Worm (Caenorhabditis elegans) whole organism, L4 larva: Measurements from ENCODE around the gene C06E4.8.

Experiments used
- F37D6.2 ChIP-seq: sonication (generic microtip); optimal IDR thresholded peaks from 2 replicates; lab custom pipeline; 2016; ENCODE audit warnings: mild to moderate bottlenecking, missing genetic modification characterization, missing compliant biosample characterization
- ZK337.2 ChIP-seq: fragments of 200-800 bp; sonication (Bioruptor generic); IDR thresholded peaks from 2 replicates; pipeline ENCODE4 v1.3.6; 2022; ENCODE audit warnings: missing genetic modification reagents, missing genetic modification characterization, missing compliant biosample characterization
- attf-4 ChIP-seq: sonication (generic microtip); optimal IDR thresholded peaks from 3 replicates; lab custom pipeline; 2017; ENCODE audit warnings: missing biosample characterization, missing genetic modification characterization
- ceh-20 ChIP-seq: fragments of 200-800 bp; sonication (Bioruptor generic); IDR thresholded peaks from 2 replicates; pipeline ENCODE4 v1.3.6; 2022; ENCODE audit warnings: missing genetic modification reagents, missing genetic modification characterization, missing compliant biosample characterization
- ceh-32 ChIP-seq: sonication (generic microtip); optimal IDR thresholded peaks from 2 replicates; lab custom pipeline; 2016; ENCODE audit warnings: mild to moderate bottlenecking, missing genetic modification characterization, missing compliant biosample characterization; ENCODE audit not compliant: poor library complexity
- ceh-44 ChIP-seq: fragments of 200-800 bp; sonication (Bioruptor generic); IDR thresholded peaks from 2 replicates; pipeline ENCODE4 v1.3.6; 2022; ENCODE audit warnings: missing genetic modification reagents, missing genetic modification characterization, missing compliant biosample characterization
- daf-16 ChIP-seq, 3 experiments: sonication (generic microtip); optimal IDR thresholded peaks; 2 replicates each; lab custom pipeline; 2016 to 2017; ENCODE audit warnings: missing genetic modification characterization in 3 of 3, missing genetic modification reagents in 3 of 3, mild to moderate bottlenecking in 2 of 3, missing compliant biosample characterization in 2 of 3, missing biosample characterization in 1 of 3, moderate library complexity in 1 of 3
- dpl-1 ChIP-seq: fragments of 150-350 bp; optimal IDR thresholded peaks from 2 replicates; lab custom pipeline; 2014; ENCODE audit warnings: missing biosample characterization, missing genetic modification reagents, missing genetic modification characterization
- duxl-1 ChIP-seq: sonication (generic microtip); optimal IDR thresholded peaks from 2 replicates; lab custom pipeline; 2016; ENCODE audit warnings: mild to moderate bottlenecking, missing genetic modification characterization, moderate library complexity, missing compliant biosample characterization; ENCODE audit not compliant: poor library complexity
- dve-1 ChIP-seq: sonication (generic microtip); optimal IDR thresholded peaks from 2 replicates; lab custom pipeline; 2017; ENCODE audit warnings: antibody characterized with exemption, mild to moderate bottlenecking, missing genetic modification characterization, missing compliant biosample characterization; ENCODE audit not compliant: insufficient read depth
- hif-1 ChIP-seq, 2 experiments: sonication (generic microtip); optimal IDR thresholded peaks; 2 replicates each; lab custom pipeline; 2016 to 2017; ENCODE audit warnings: missing compliant biosample characterization in 2 of 2, missing genetic modification characterization in 2 of 2, missing genetic modification reagents in 2 of 2, missing genotype in 2 of 2, mild to moderate bottlenecking in 1 of 2
- hlh-11 ChIP-seq: fragments of 200-800 bp; sonication (Bioruptor generic); optimal IDR thresholded peaks from 2 replicates; lab custom pipeline; 2018; ENCODE audit warnings: mild to moderate bottlenecking, missing genetic modification characterization, missing compliant biosample characterization
- hlh-30 ChIP-seq: sonication (generic microtip); optimal IDR thresholded peaks from 2 replicates; lab custom pipeline; 2017; ENCODE audit warnings: antibody characterized with exemption, mild to moderate bottlenecking, missing genetic modification characterization, missing compliant biosample characterization; ENCODE audit not compliant: insufficient read depth
- hmg-1.1 ChIP-seq: fragments of 200-800 bp; sonication (Bioruptor generic); IDR thresholded peaks from 2 replicates; pipeline ENCODE4 v1.3.6; 2022; ENCODE audit warnings: missing genetic modification reagents, missing genetic modification characterization, missing compliant biosample characterization
- jun-1 ChIP-seq: fragments of 150-350 bp; optimal IDR thresholded peaks from 2 replicates; lab custom pipeline; 2014; ENCODE audit warnings: missing biosample characterization, missing genetic modification reagents, missing genetic modification characterization
- lsy-2 ChIP-seq, 2 experiments: fragments of 150-350 bp in 1 of 2; sonication (generic microtip) in 1 of 2; optimal IDR thresholded peaks; 2 replicates each; lab custom pipeline; 2014 to 2017; ENCODE audit warnings: missing biosample characterization in 2 of 2, missing genetic modification characterization in 2 of 2
- mdl-1 ChIP-seq, 2 experiments: fragments of 150-350 bp in 1 of 2; sonication (generic microtip) in 1 of 2; optimal IDR thresholded peaks; 2 replicates each; lab custom pipeline; 2014 to 2017; ENCODE audit warnings: missing biosample characterization in 2 of 2, missing genetic modification characterization in 2 of 2
- mdt-29 ChIP-seq: fragments of 200-800 bp; sonication (Bioruptor generic); IDR thresholded peaks from 2 replicates; pipeline ENCODE4 v1.3.6; 2022; ENCODE audit warnings: missing genetic modification reagents, missing genetic modification characterization, missing compliant biosample characterization
- mep-1 ChIP-seq: fragments of 150-350 bp; sonication (generic microtip); optimal IDR thresholded peaks from 3 replicates; lab custom pipeline; 2014; ENCODE audit warnings: missing biosample characterization, missing genetic modification characterization
- mxl-3 ChIP-seq: fragments of 200-800 bp; sonication (Bioruptor generic); optimal IDR thresholded peaks from 2 replicates; lab custom pipeline; 2018; ENCODE audit warnings: mild to moderate bottlenecking, missing genetic modification characterization, missing compliant biosample characterization
- nhr-102 ChIP-seq: sonication (generic microtip); optimal IDR thresholded peaks from 2 replicates; lab custom pipeline; 2016; ENCODE audit warnings: mild to moderate bottlenecking, missing genetic modification characterization, moderate library complexity, missing compliant biosample characterization
- nhr-28 ChIP-seq: fragments of 150-350 bp; optimal IDR thresholded peaks from 2 replicates; lab custom pipeline; 2014; ENCODE audit warnings: missing biosample characterization, missing genetic modification characterization
- pqm-1 ChIP-seq: sonication (generic microtip); optimal IDR thresholded peaks from 2 replicates; lab custom pipeline; 2017; ENCODE audit warnings: missing biosample characterization, missing genetic modification characterization
- sdz-12 ChIP-seq: fragments of 200-800 bp; sonication (Bioruptor generic); optimal IDR thresholded peaks from 2 replicates; lab custom pipeline; 2018; ENCODE audit warnings: mild to moderate bottlenecking, missing genetic modification characterization, missing compliant biosample characterization
- spr-1 ChIP-seq: sonication (generic microtip); optimal IDR thresholded peaks from 2 replicates; lab custom pipeline; 2016; ENCODE audit warnings: mild to moderate bottlenecking, missing genetic modification characterization, missing compliant biosample characterization
- tra-1 ChIP-seq: fragments of 200-800 bp; sonication (Bioruptor generic); IDR thresholded peaks from 2 replicates; pipeline ENCODE4 v1.3.6; 2022; ENCODE audit warnings: missing genetic modification reagents, missing genetic modification characterization, missing compliant biosample characterization
- unc-130 ChIP-seq: sonication (generic microtip); optimal IDR thresholded peaks from 2 replicates; lab custom pipeline; 2016; ENCODE audit warnings: missing genetic modification reagents, missing genetic modification characterization, missing compliant biosample characterization
- unc-62 ChIP-seq, 3 experiments: fragments of 150-350 bp in 1 of 3; sonication (generic microtip); optimal IDR thresholded peaks in 2 of 3; peaks in 1 of 3; 1 replicate in 1 of 3; 2 replicates in 2 of 3; lab custom pipeline; 2014 to 2017; ENCODE audit warnings: missing biosample characterization in 3 of 3, missing genetic modification characterization in 3 of 3, missing genetic modification reagents in 3 of 3, missing genotype in 1 of 3
- vab-7 ChIP-seq: fragments of 200-800 bp; sonication (Bioruptor generic); IDR thresholded peaks from 2 replicates; pipeline ENCODE4 v1.3.6; 2022; ENCODE audit warnings: missing genetic modification reagents, missing genetic modification characterization, missing compliant biosample characterization
- zfp-2 ChIP-seq: sonication (generic microtip); optimal IDR thresholded peaks from 2 replicates; lab custom pipeline; 2016; ENCODE audit warnings: mild to moderate bottlenecking, missing genetic modification characterization, missing compliant biosample characterization
- zfp-3 ChIP-seq: fragments of 200-800 bp; sonication (Bioruptor generic); conservative IDR thresholded peaks from 2 replicates; pipeline ENCODE4 v1.3.6; 2022; ENCODE audit warnings: missing genetic modification reagents, missing genetic modification characterization, missing compliant biosample characterization
- zip-11 ChIP-seq: fragments of 200-800 bp; sonication (Bioruptor generic); IDR thresholded peaks from 2 replicates; pipeline ENCODE4 v1.3.6; 2022; ENCODE audit warnings: missing genetic modification characterization, missing compliant biosample characterization
- zip-2 ChIP-seq: fragments of 150-350 bp; optimal IDR thresholded peaks from 2 replicates; lab custom pipeline; 2014; ENCODE audit warnings: missing biosample characterization, missing genetic modification characterization
- ztf-11 ChIP-seq: fragments of 150-350 bp; optimal IDR thresholded peaks from 2 replicates; lab custom pipeline; 2014; ENCODE audit warnings: missing biosample characterization, missing genetic modification characterization

Gene C06E4.8

ce11 chrIV:7319931-7320435 lies 34.3 kb upstream of the C06E4.8 start (continued):
- TF ChIP-seq duxl-1 (tag; lab: Kevin White, UChicago) (no peak), ztf-11 (tag; lab: Kevin White, UChicago) (no peak), ceh-32 (tag; lab: Kevin White, UChicago) (no peak), nhr-102 (peak; percentile 24), dpl-1 (GFP tag; lab: Kevin White, UChicago) (peak; percentile 52), mdt-29 (no peak), F37D6.2 (tag; lab: Kevin White, UChicago) (peak; percentile 52), hif-1 (tag; optimal IDR thresholded peaks at IDR 0.05; lab: Kevin White, UChicago) (peak in 1 of 2 experiments; percentile 74), ceh-44 (GFP tag; lab: Robert Waterston, UW) (no peak), daf-16 (GFP tag; optimal IDR thresholded peaks at IDR 0.05; lab: Kevin White, UChicago) (peak; percentile 10 to 97), daf-16 (tag; optimal IDR thresholded peaks at IDR 0.05; lab: Kevin White, UChicago) (peak; percentile 74)

ce11 chrIV:7318900-7319299 lies 33.2 kb upstream of the C06E4.8 start:
- TF ChIP-seq jun-1 (no peak), hmg-1.1 (GFP tag; lab: Robert Waterston, UW) (no peak), dve-1 (tag; lab: Kevin White, UChicago) (no peak), sdz-12 (GFP tag; lab: Kevin White, UChicago) (no peak), mep-1 (tag; lab: Kevin White, UChicago) (peak; percentile 15), hlh-30 (peak; percentile 49), unc-62 (GFP tag; optimal IDR thresholded peaks at IDR 0.05 in 1 of 2; lab: Kevin White, UChicago) (peak in 1 of 2 experiments; percentile 90), unc-62 (tag; optimal IDR thresholded peaks at IDR 0.05; lab: Kevin White, UChicago) (no peak), ZK337.2 (GFP tag; lab: Robert Waterston, UW) (no peak), zfp-2 (tag; lab: Kevin White, UChicago) (no peak), pqm-1 (tag; lab: Kevin White, UChicago) (no peak), ceh-20 (GFP tag; lab: Robert Waterston, UW) (peak; percentile 77)

- TF ChIP-seq vab-7 (no peak), zfp-3 (GFP tag; lab: Robert Waterston, UW) (no peak), attf-4 (no peak), spr-1 (tag; lab: Kevin White, UChicago) (no peak), nhr-28 (peak; percentile 16), mdl-1 (tag; optimal IDR thresholded peaks at IDR 0.05; lab: Kevin White, UChicago) (peak in 1 of 2 experiments; percentile 43), lsy-2 (tag; optimal IDR thresholded peaks at IDR 0.05; lab: Kevin White, UChicago) (peak in 1 of 2 experiments; percentile 22), ztf-11 (tag; lab: Kevin White, UChicago) (no peak), mep-1 (tag; lab: Kevin White, UChicago) (peak; percentile 5), hlh-11 (tag; lab: Kevin White, UChicago) (peak; percentile 30), zfp-2 (tag; lab: Kevin White, UChicago) (no peak), dve-1 (tag; lab: Kevin White, UChicago) (peak; percentile 23), zip-2 (no peak), hlh-30 (peak; percentile 71), tra-1 (GFP tag; lab: Robert Waterston, UW) (no peak), unc-130 (GFP tag; lab: Kevin White, UChicago) (no peak), unc-62 (GFP tag; optimal IDR thresholded peaks at IDR 0.05 in 1 of 2; lab: Kevin White, UChicago) (peak in 1 of 2 experiments; percentile 96), unc-62 (tag; optimal IDR thresholded peaks at IDR 0.05; lab: Kevin White, UChicago) (no peak), mxl-3 (GFP tag; lab: Kevin White, UChicago) (peak; percentile 35), zip-11 (no peak)
Observed at ce11 chrIV:7317829-7318529, 32.3 kb upstream of the C06E4.8 start.
